Fruit fly (Drosophila melanogaster): ENCODE data around the gene Gr98c.

DNA sequence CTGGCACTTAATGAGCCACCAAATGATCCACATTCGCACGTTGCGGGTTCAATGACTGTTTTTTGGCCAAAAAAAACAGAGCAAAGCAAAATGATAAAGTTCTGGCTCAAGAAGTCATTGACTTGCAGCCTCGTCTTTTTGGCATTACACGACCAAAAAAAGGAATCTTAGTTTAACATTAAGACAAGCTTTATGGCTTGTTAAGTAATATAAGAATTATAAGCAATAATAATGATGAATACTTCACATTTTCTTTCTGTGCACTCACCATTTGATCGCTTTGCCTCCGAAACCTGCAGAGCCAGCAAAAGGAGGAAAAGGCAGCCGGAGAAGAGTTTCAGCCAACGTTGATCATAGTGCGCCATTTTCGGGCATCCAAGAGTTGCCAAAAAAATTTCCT is 48.9 kb downstream of the Gr98c start:
- TF ChIP-seq pan (optimal IDR thresholded peaks at IDR 0.05) (no peak), CG8478 (optimal IDR thresholded peaks at IDR 0.05) (no peak), psq (optimal IDR thresholded peaks at IDR 0.05) (no peak)
